Fruit fly (Drosophila melanogaster): Measurements from ENCODE around the gene grp.

grp gene

dm6 chr2L:16683958-16684877 is 4.4 kb downstream of the grp start, which contains the start of gene CG31807 (continued):
- TF ChIP-seq HmgD (GFP tag; optimal IDR thresholded peaks at IDR 0.05) (no peak), CG10654 (GFP tag; optimal IDR thresholded peaks at IDR 0.05) (no peak), Oaz (GFP tag; IDR thresholded peaks at IDR 0.05) (no peak), ems (GFP tag; optimal IDR thresholded peaks at IDR 0.05) (peak; percentile 42), hb (GFP tag; IDR thresholded peaks at IDR 0.05; ENCODE audit: partially characterized antibody) (no peak), jigr1 (GFP tag; IDR thresholded peaks at IDR 0.05) (no peak), CG13296 (GFP tag; optimal IDR thresholded peaks at IDR 0.05) (peak; percentile 77), CG7963 (GFP tag; IDR thresholded peaks at IDR 0.05; ENCODE audit: partially characterized antibody) (no peak), CG8359 (GFP tag; optimal IDR thresholded peaks at IDR 0.05; ENCODE audit: borderline replicate concordance) (no peak), ssp (GFP tag; IDR thresholded peaks at IDR 0.05) (0 out of 2 replicates have a peak, but pooled peaks have one; percentile 18), chif (GFP tag; optimal IDR thresholded peaks at IDR 0.05) (peak; percentile 30 to 63), Dek (tag; optimal IDR thresholded peaks at IDR 0.05) (peak; percentile 61), bbx (GFP tag; IDR thresholded peaks at IDR 0.05; ENCODE audit: partially characterized antibody) (no peak), gcm (GFP tag; optimal IDR thresholded peaks at IDR 0.05) (peak; percentile 85), gsb-n (tag; optimal IDR thresholded peaks at IDR 0.05) (peak; percentile 73), sim (GFP tag; IDR thresholded peaks at IDR 0.05) (0 out of 2 replicates have a peak, but pooled peaks have one; percentile 42), Dbx (GFP tag; IDR thresholded peaks at IDR 0.05) (no peak), CG13287 (GFP tag; IDR thresholded peaks at IDR 0.05; ENCODE audit: partially characterized antibody) (no peak), amos (GFP tag; IDR thresholded peaks at IDR 0.05; ENCODE audit: partially characterized antibody) (no peak), zen2 (GFP tag; IDR thresholded peaks at IDR 0.05; ENCODE audit: partially characterized antibody) (no peak), br (optimal IDR thresholded peaks at IDR 0.05) (no peak), NC2α (GFP tag; optimal IDR thresholded peaks at IDR 0.05) (peak; percentile 17), Sry-δ (GFP tag; optimal IDR thresholded peaks at IDR 0.05) (peak; percentile 4), knrl (GFP tag; IDR thresholded peaks at IDR 0.05; ENCODE audit: partially characterized antibody) (no peak), az2 (GFP tag; optimal IDR thresholded peaks at IDR 0.05) (peak; percentile 69), CG3847 (GFP tag; IDR thresholded peaks at IDR 0.05) (peak; percentile 44), CG10366 (GFP tag; IDR thresholded peaks at IDR 0.05) (peak; percentile 15; the same call in 1 of the 2 replicates), CG12219 (GFP tag; optimal IDR thresholded peaks at IDR 0.05) (peak; percentile 74), CG7839 (tag; optimal IDR thresholded peaks at IDR 0.05) (peak; percentile 80), org-1 (GFP tag; optimal IDR thresholded peaks at IDR 0.05) (peak; percentile 80), seq (GFP tag; IDR thresholded peaks at IDR 0.05) (peak; percentile 69), CG3726 (GFP tag; IDR thresholded peaks at IDR 0.05) (no peak), CG12942 (GFP tag; optimal IDR thresholded peaks at IDR 0.05) (peak; percentile 50), D (optimal IDR thresholded peaks at IDR 0.05) (no peak), D (GFP tag; optimal IDR thresholded peaks at IDR 0.05) (peak; percentile 16), CG10267 (tag; optimal IDR thresholded peaks at IDR 0.05) (peak; percentile 4), cas (GFP tag; IDR thresholded peaks at IDR 0.05) (no peak), CG18764 (GFP tag; optimal IDR thresholded peaks at IDR 0.05) (peak; percentile 34), CG15514 (GFP tag; optimal IDR thresholded peaks at IDR 0.05) (peak; percentile 60), B-H2 (GFP tag; optimal IDR thresholded peaks at IDR 0.05) (peak; percentile 8), CG6813 (GFP tag; optimal IDR thresholded peaks at IDR 0.05) (peak; percentile 24), CG1792 (GFP tag; optimal IDR thresholded peaks at IDR 0.05) (peak; percentile 62), Stat92E (GFP tag; optimal IDR thresholded peaks at IDR 0.05) (no peak), Hmr (GFP tag; optimal IDR thresholded peaks at IDR 0.05) (peak; percentile 82), gcm2 (GFP tag; optimal IDR thresholded peaks at IDR 0.05) (peak; percentile 49), zf30C (GFP tag; optimal IDR thresholded peaks at IDR 0.05) (no peak), Adf1 (GFP tag; IDR thresholded peaks at IDR 0.05) (peak; percentile 33; the same call in 1 of the 2 replicates), Xrp1 (GFP tag; IDR thresholded peaks at IDR 0.05) (peak; percentile 39; the same call in 1 of the 2 replicates)
